Fruit fly (Drosophila melanogaster): ENCODE measurements around the gene eEF1gamma.

eEF1gamma gene

dm6 chr3R:29255166-29255962, 35.4 kb downstream of the eEF1gamma start, which contains the start of gene stg (continued):
- peak; percentile 65 for TF ChIP-seq Jarid2 (GFP tag; optimal IDR thresholded peaks at IDR 0.05)
- no peak for TF ChIP-seq seq (GFP tag; IDR thresholded peaks at IDR 0.05)
- TF ChIP-seq fd102C (GFP tag; optimal IDR thresholded peaks at IDR 0.05), result peak; percentile 7
- TF ChIP-seq Hr3 (GFP tag; optimal IDR thresholded peaks at IDR 0.05), result no peak
- TF ChIP-seq CG1792 (GFP tag; optimal IDR thresholded peaks at IDR 0.05), result no peak
- no peak for TF ChIP-seq CG9727 (GFP tag; optimal IDR thresholded peaks at IDR 0.05)
- no peak for TF ChIP-seq Atf6 (GFP tag; IDR thresholded peaks at IDR 0.05)
- no peak for TF ChIP-seq CG9437 (GFP tag; optimal IDR thresholded peaks at IDR 0.05)
- TF ChIP-seq nerfin-1 (tag; optimal IDR thresholded peaks at IDR 0.05), result peak; percentile 11
- no peak for TF ChIP-seq corto (GFP tag; optimal IDR thresholded peaks at IDR 0.05)
- no peak for TF ChIP-seq Ssrp (tag; optimal IDR thresholded peaks at IDR 0.05)
- TF ChIP-seq CG8089 (GFP tag; optimal IDR thresholded peaks at IDR 0.05), result peak; percentile 19
- TF ChIP-seq CG3407 (GFP tag; optimal IDR thresholded peaks at IDR 0.05), result no peak
- TF ChIP-seq CG4707 (GFP tag; optimal IDR thresholded peaks at IDR 0.05), result no peak
- peak; percentile 10 for TF ChIP-seq CG18262 (tag; optimal IDR thresholded peaks at IDR 0.05)
- TF ChIP-seq CG7786 (GFP tag; optimal IDR thresholded peaks at IDR 0.05), result no peak
- TF ChIP-seq CG6175 (GFP tag; IDR thresholded peaks at IDR 0.05), result no peak
- no peak for TF ChIP-seq Max (GFP tag; optimal IDR thresholded peaks at IDR 0.05)
- TF ChIP-seq crp (GFP tag; optimal IDR thresholded peaks at IDR 0.05), result peak; percentile 72 to 84
- TF ChIP-seq sens (GFP tag), result peak; percentile 80
- no peak for TF ChIP-seq sisA (GFP tag; IDR thresholded peaks at IDR 0.05)
- peak; percentile 18 for TF ChIP-seq CG1603 (tag; optimal IDR thresholded peaks at IDR 0.05)
- no peak for TF ChIP-seq Awh (GFP tag; IDR thresholded peaks at IDR 0.05)
- no peak for TF ChIP-seq CG2875 (GFP tag; optimal IDR thresholded peaks at IDR 0.05)
- peak; percentile 87 for TF ChIP-seq CG2199 (GFP tag; IDR thresholded peaks at IDR 0.05)
- no peak for TF ChIP-seq dm (GFP tag; optimal IDR thresholded peaks at IDR 0.05)
- TF ChIP-seq gsb-n (tag; optimal IDR thresholded peaks at IDR 0.05), result no peak
- no peak for TF ChIP-seq bab2 (GFP tag; optimal IDR thresholded peaks at IDR 0.05)
- no peak for TF ChIP-seq Oli (tag; optimal IDR thresholded peaks at IDR 0.05)
- TF ChIP-seq CG4424 (GFP tag; optimal IDR thresholded peaks at IDR 0.05), result peak; percentile 22
- peak; percentile 95 for TF ChIP-seq Deaf1 (tag; optimal IDR thresholded peaks at IDR 0.05)
- TF ChIP-seq eve (GFP tag; optimal IDR thresholded peaks at IDR 0.05), result no peak
- no peak for TF ChIP-seq jigr1 (GFP tag; IDR thresholded peaks at IDR 0.05)
- no peak for TF ChIP-seq CG5180 (GFP tag; optimal IDR thresholded peaks at IDR 0.05)
- no peak for TF ChIP-seq CG16779 (GFP tag; IDR thresholded peaks at IDR 0.05)
- TF ChIP-seq Fer2 (tag; optimal IDR thresholded peaks at IDR 0.05), result no peak
- peak; percentile 41; the same call in 1 of the 3 replicates for TF ChIP-seq so (GFP tag; IDR thresholded peaks at IDR 0.05)
- TF ChIP-seq CG14014 (GFP tag; IDR thresholded peaks at IDR 0.05), result no peak
- no peak for TF ChIP-seq CG8388 (GFP tag; optimal IDR thresholded peaks at IDR 0.05)
- TF ChIP-seq Meics (GFP tag; optimal IDR thresholded peaks at IDR 0.05), result no peak
- no peak for TF ChIP-seq cas (GFP tag; IDR thresholded peaks at IDR 0.05)
- no peak for TF ChIP-seq dati (GFP tag; IDR thresholded peaks at IDR 0.05)
- no peak for TF ChIP-seq Dip2 (GFP tag; IDR thresholded peaks at IDR 0.05)
- TF ChIP-seq Dfd (GFP tag; optimal IDR thresholded peaks at IDR 0.05), result no peak
- no peak for TF ChIP-seq Hey (tag; optimal IDR thresholded peaks at IDR 0.05)
- TF ChIP-seq Adf1 (GFP tag; IDR thresholded peaks at IDR 0.05), result no peak
- no peak for TF ChIP-seq CG2678 (tag; optimal IDR thresholded peaks at IDR 0.05)
- peak; percentile 14; the same call in 1 of the 3 replicates for TF ChIP-seq CG6791 (GFP tag; IDR thresholded peaks at IDR 0.05; ENCODE audit: partially characterized antibody)
- no peak for TF ChIP-seq pita (GFP tag; optimal IDR thresholded peaks at IDR 0.05)
- peak in 1 of 3 experiments; percentile 40 for TF ChIP-seq Stat92E (GFP tag; optimal IDR thresholded peaks at IDR 0.05)

Data from whole organism, embryonic.